Worm (Caenorhabditis elegans) whole organism, L3 larva: ENCODE data around the gene fbxa-76.

Source experiments
- R02D3.7 ChIP-seq: fragments of 150-350 bp; optimal IDR thresholded peaks from 2 replicates; lab custom pipeline; 2014; ENCODE audit warnings: missing biosample characterization, missing genetic modification characterization
- ceh-28 ChIP-seq: fragments of 150-350 bp; optimal IDR thresholded peaks from 2 replicates; lab custom pipeline; 2014; ENCODE audit warnings: missing biosample characterization, missing genetic modification reagents, missing genetic modification characterization
- elt-3 ChIP-seq, 3 experiments: fragments of 150-350 bp in 1 of 3; sonication (generic microtip) in 2 of 3; optimal IDR thresholded peaks; 2 replicates in 2 of 3; 4 replicates in 1 of 3; lab custom pipeline; 2014 to 2017; ENCODE audit warnings: missing biosample characterization in 3 of 3, missing genetic modification characterization in 3 of 3
- nhr-11 ChIP-seq: fragments of 150-350 bp; optimal IDR thresholded peaks from 2 replicates; lab custom pipeline; 2014; ENCODE audit warnings: missing biosample characterization, missing genetic modification characterization
- nhr-12 ChIP-seq: fragments of 150-350 bp; optimal IDR thresholded peaks from 2 replicates; lab custom pipeline; 2014; ENCODE audit warnings: missing biosample characterization, missing genetic modification characterization
- nhr-25 ChIP-seq: sonication (generic microtip); optimal IDR thresholded peaks from 2 replicates; lab custom pipeline; 2017; ENCODE audit warnings: missing biosample characterization, missing genetic modification characterization
- nhr-28 ChIP-seq: fragments of 150-350 bp; optimal IDR thresholded peaks from 2 replicates; lab custom pipeline; 2014; ENCODE audit warnings: missing biosample characterization, missing genetic modification characterization
- nhr-67 ChIP-seq: fragments of 150-350 bp; optimal IDR thresholded peaks from 2 replicates; lab custom pipeline; 2014; ENCODE audit warnings: missing biosample characterization, missing genetic modification characterization
- nhr-76 ChIP-seq: fragments of 150-350 bp; sonication (generic microtip); optimal IDR thresholded peaks from 5 replicates; lab custom pipeline; 2014; ENCODE audit warnings: missing biosample characterization, missing genetic modification characterization
- pha-4 ChIP-seq: fragments of 150-350 bp; optimal IDR thresholded peaks from 2 replicates; lab custom pipeline; 2014; ENCODE audit warnings: missing biosample characterization, missing genetic modification reagents, missing genetic modification characterization
- skn-1 ChIP-seq: fragments of 150-350 bp; optimal IDR thresholded peaks from 2 replicates; lab custom pipeline; 2014; ENCODE audit warnings: missing biosample characterization, missing genetic modification characterization
- unc-62 ChIP-seq: fragments of 150-350 bp; sonication (generic microtip); optimal IDR thresholded peaks from 4 replicates; lab custom pipeline; 2014; ENCODE audit warnings: missing biosample characterization, missing genetic modification reagents, missing genetic modification characterization
- zag-1 ChIP-seq: fragments of 150-350 bp; optimal IDR thresholded peaks from 2 replicates; lab custom pipeline; 2014; ENCODE audit warnings: missing biosample characterization, missing genetic modification characterization
- ztf-11 ChIP-seq: fragments of 150-350 bp; optimal IDR thresholded peaks from 2 replicates; lab custom pipeline; 2014; ENCODE audit warnings: missing biosample characterization, missing genetic modification characterization

DNA sequence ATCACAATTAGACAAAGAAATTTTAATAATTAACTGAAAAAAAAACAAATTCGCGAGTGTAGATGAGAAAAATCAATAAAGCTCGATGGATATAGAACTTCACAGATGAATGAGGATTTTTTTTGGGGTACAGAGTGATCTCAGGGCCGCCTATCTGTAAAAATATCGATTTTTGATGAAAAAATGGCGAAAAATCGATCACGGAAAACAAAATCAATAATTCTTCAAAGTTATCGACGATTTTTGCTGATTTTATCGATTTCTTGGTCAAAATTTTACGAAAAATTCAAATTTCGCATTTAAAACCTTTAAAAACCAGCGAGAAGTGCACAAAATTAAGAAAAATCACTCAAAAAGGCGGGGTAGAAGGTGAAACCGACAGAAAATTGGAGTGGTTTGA lies 32.9 kb downstream of the fbxa-76 start:
- TF ChIP-seq elt-3 (tag; optimal IDR thresholded peaks at IDR 0.05; lab: Kevin White, UChicago) = no peak
- TF ChIP-seq R02D3.7 (tag; lab: Kevin White, UChicago) = no peak
- no peak for TF ChIP-seq skn-1 (tag; lab: Kevin White, UChicago)
- peak; percentile 63 for TF ChIP-seq ceh-28 (tag; lab: Kevin White, UChicago)
- TF ChIP-seq nhr-11 = no peak
- no peak for TF ChIP-seq nhr-28
- TF ChIP-seq zag-1 (tag; lab: Kevin White, UChicago) = no peak
- TF ChIP-seq nhr-12 (tag; lab: Kevin White, UChicago) = no peak
- no peak for TF ChIP-seq unc-62 (GFP tag; lab: Kevin White, UChicago)
- no peak for TF ChIP-seq pha-4 (tag; lab: Kevin White, UChicago)
- TF ChIP-seq nhr-25 (tag; lab: Kevin White, UChicago) = no peak
- TF ChIP-seq ztf-11 (tag; lab: Kevin White, UChicago) = no peak
- no peak for TF ChIP-seq nhr-67 (tag; lab: Kevin White, UChicago)
- no peak for TF ChIP-seq nhr-76 (tag; lab: Kevin White, UChicago)
